Fruit fly (Drosophila melanogaster) S2 (cell line): Measurements from ENCODE around the gene mora.

Experiments
- CG8478 ChIP-seq: fragments of >200 bp; optimal IDR thresholded peaks from 2 replicates; lab custom pipeline; 2018
- CTCF ChIP-seq, 2 experiments: fragments of >200 bp; optimal IDR thresholded peaks; 2 replicates each; lab custom pipeline; 2018

DNA sequence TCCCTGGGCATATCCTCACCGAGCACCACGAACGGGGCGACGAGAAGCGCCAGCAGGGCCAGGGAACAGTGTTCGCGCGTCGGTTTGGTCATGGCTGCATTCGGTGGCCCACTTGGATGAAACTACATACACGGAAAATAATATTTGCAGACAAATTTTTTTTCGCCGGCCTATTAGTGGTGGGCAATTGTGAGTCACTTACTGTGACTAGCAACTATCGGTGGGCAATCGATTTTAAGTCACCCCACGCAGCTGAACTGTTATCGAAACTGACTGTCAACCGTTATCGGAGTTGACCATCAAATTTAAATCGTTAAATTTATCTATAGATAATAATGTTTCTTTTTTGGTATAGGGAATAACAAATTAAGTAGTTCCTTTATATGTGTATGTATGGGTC lies 16.8 kb upstream of the mora start, which contains the start of gene CG5510:
- TF ChIP-seq CG8478 (lab: Kevin White, UChicago) (no peak), CTCF (optimal IDR thresholded peaks at IDR 0.05; lab: Kevin White, UChicago) (peak in 1 of 2 experiments; percentile 14)
